Worm (Caenorhabditis elegans) whole organism, late embryonic: ENCODE data around the gene ttb-1.

Experiments used
- C08G9.2 ChIP-seq: sonication (generic microtip); optimal IDR thresholded peaks from 2 replicates; lab custom pipeline; 2016; ENCODE audit warnings: mild to moderate bottlenecking, missing genetic modification characterization, moderate library complexity, missing compliant biosample characterization
- C38D4.7 ChIP-seq: fragments of 200-800 bp; sonication (Bioruptor generic); optimal IDR thresholded peaks from 2 replicates; lab custom pipeline; 2018; ENCODE audit warnings: mild to moderate bottlenecking, missing genetic modification characterization, moderate library complexity, missing compliant biosample characterization
- F13H6.1 ChIP-seq: sonication (generic microtip); optimal IDR thresholded peaks from 2 replicates; lab custom pipeline; 2016; ENCODE audit warnings: missing genetic modification characterization, missing compliant biosample characterization
- T23F11.4 ChIP-seq: fragments of 200-800 bp; sonication (Bioruptor generic); optimal IDR thresholded peaks from 2 replicates; lab custom pipeline; 2018; ENCODE audit warnings: mild to moderate bottlenecking, missing genetic modification characterization, missing compliant biosample characterization
- Y22D7AL.16 ChIP-seq: sonication (generic microtip); optimal IDR thresholded peaks from 2 replicates; lab custom pipeline; 2016; ENCODE audit warnings: missing genetic modification characterization, missing compliant biosample characterization
- ceh-18 ChIP-seq: sonication (generic microtip); optimal IDR thresholded peaks from 2 replicates; lab custom pipeline; 2016; ENCODE audit warnings: missing genetic modification characterization, missing compliant biosample characterization
- ceh-19 ChIP-seq: fragments of 200-800 bp; sonication (Bioruptor generic); optimal IDR thresholded peaks from 2 replicates; lab custom pipeline; 2018; ENCODE audit warnings: mild to moderate bottlenecking, missing genetic modification characterization, missing compliant biosample characterization
- ceh-31 ChIP-seq: sonication (generic microtip); optimal IDR thresholded peaks from 2 replicates; lab custom pipeline; 2016; ENCODE audit warnings: missing genetic modification characterization, missing compliant biosample characterization
- ceh-48 ChIP-seq: sonication (generic microtip); optimal IDR thresholded peaks from 2 replicates; lab custom pipeline; 2016; ENCODE audit warnings: missing genetic modification characterization, inconsistent platforms, missing compliant biosample characterization
- ceh-6 ChIP-seq: fragments of 200-800 bp; sonication (Bioruptor generic); optimal IDR thresholded peaks from 2 replicates; lab custom pipeline; 2018; ENCODE audit warnings: mild to moderate bottlenecking, missing genetic modification characterization, missing compliant biosample characterization
- ceh-9 ChIP-seq: sonication (generic microtip); optimal IDR thresholded peaks from 2 replicates; lab custom pipeline; 2016; ENCODE audit warnings: mild to moderate bottlenecking, missing genetic modification characterization, inconsistent platforms, missing compliant biosample characterization
- che-1 ChIP-seq: sonication (generic microtip); optimal IDR thresholded peaks from 2 replicates; lab custom pipeline; 2016; ENCODE audit warnings: mild to moderate bottlenecking, missing genetic modification characterization, missing compliant biosample characterization
- dmd-4 ChIP-seq: sonication (generic microtip); optimal IDR thresholded peaks from 2 replicates; lab custom pipeline; 2016; ENCODE audit warnings: borderline replicate concordance, missing genetic modification characterization, missing compliant biosample characterization
- elt-4 ChIP-seq: sonication (generic microtip); optimal IDR thresholded peaks from 2 replicates; lab custom pipeline; 2016; ENCODE audit warnings: missing genetic modification characterization, missing compliant biosample characterization
- fax-1 ChIP-seq: sonication (generic microtip); optimal IDR thresholded peaks from 2 replicates; lab custom pipeline; 2016; ENCODE audit warnings: missing genotype, missing genetic modification characterization, missing compliant biosample characterization
- fkh-6 ChIP-seq: sonication (generic microtip); optimal IDR thresholded peaks from 2 replicates; lab custom pipeline; 2016; ENCODE audit warnings: missing genetic modification characterization, missing compliant biosample characterization
- gmeb-2 ChIP-seq: sonication (generic microtip); optimal IDR thresholded peaks from 2 replicates; lab custom pipeline; 2016; ENCODE audit warnings: missing genetic modification characterization, inconsistent platforms, missing compliant biosample characterization
- hlh-15 ChIP-seq: sonication (generic microtip); optimal IDR thresholded peaks from 2 replicates; lab custom pipeline; 2016; ENCODE audit warnings: missing genetic modification characterization, missing compliant biosample characterization
- hlh-30 ChIP-seq: sonication (generic microtip); optimal IDR thresholded peaks from 2 replicates; lab custom pipeline; 2017; ENCODE audit warnings: antibody characterized with exemption, missing genetic modification characterization, missing compliant biosample characterization; ENCODE audit not compliant: insufficient read depth
- hlh-6 ChIP-seq: sonication (generic microtip); optimal IDR thresholded peaks from 2 replicates; lab custom pipeline; 2016; ENCODE audit warnings: missing genotype, missing genetic modification characterization, missing compliant biosample characterization
- hlh-8 ChIP-seq: sonication (generic microtip); optimal IDR thresholded peaks from 2 replicates; lab custom pipeline; 2016; ENCODE audit warnings: missing genotype, missing genetic modification characterization, missing compliant biosample characterization
- lim-6 ChIP-seq: sonication (generic microtip); optimal IDR thresholded peaks from 2 replicates; lab custom pipeline; 2016; ENCODE audit warnings: missing genetic modification characterization, missing compliant biosample characterization
- lin-11 ChIP-seq: fragments of 200-800 bp; sonication (Bioruptor generic); optimal IDR thresholded peaks from 2 replicates; lab custom pipeline; 2018; ENCODE audit warnings: mild to moderate bottlenecking, missing genetic modification characterization, missing compliant biosample characterization
- madf-2 ChIP-seq: sonication (generic microtip); optimal IDR thresholded peaks from 2 replicates; lab custom pipeline; 2017; ENCODE audit warnings: missing genetic modification characterization, missing compliant biosample characterization
- mec-3 ChIP-seq: sonication (generic microtip); optimal IDR thresholded peaks from 2 replicates; lab custom pipeline; 2016; ENCODE audit warnings: borderline replicate concordance, missing genetic modification characterization, missing compliant biosample characterization
- nfya-1 ChIP-seq: sonication (generic microtip); optimal IDR thresholded peaks from 2 replicates; lab custom pipeline; 2017; ENCODE audit warnings: missing genetic modification characterization, mild to moderate bottlenecking, missing compliant biosample characterization, antibody characterized with exemption, moderate library complexity
- nhr-11 ChIP-seq: fragments of 150-350 bp; optimal IDR thresholded peaks from 2 replicates; lab custom pipeline; 2014; ENCODE audit warnings: missing biosample characterization, missing genetic modification characterization
- npax-4 ChIP-seq: sonication (generic microtip); optimal IDR thresholded peaks from 2 replicates; lab custom pipeline; 2016; ENCODE audit warnings: missing genetic modification characterization, missing compliant biosample characterization
- pax-1 ChIP-seq: fragments of 150-350 bp; optimal IDR thresholded peaks from 2 replicates; lab custom pipeline; 2014; ENCODE audit warnings: missing biosample characterization, missing genetic modification characterization
- pha-2 ChIP-seq: sonication (generic microtip); optimal IDR thresholded peaks from 2 replicates; lab custom pipeline; 2017; ENCODE audit warnings: mild to moderate bottlenecking, missing genetic modification characterization, missing compliant biosample characterization
- pha-4 ChIP-seq: fragments of 150-350 bp; optimal IDR thresholded peaks from 2 replicates; lab custom pipeline; 2018; ENCODE audit warnings: missing biosample characterization, missing genetic modification reagents, missing genetic modification characterization
- pros-1 ChIP-seq: fragments of 150-350 bp; optimal IDR thresholded peaks from 2 replicates; lab custom pipeline; 2014; ENCODE audit warnings: missing biosample characterization, missing genetic modification reagents, missing genetic modification characterization
- rnt-1 ChIP-seq: sonication (generic microtip); optimal IDR thresholded peaks from 2 replicates; lab custom pipeline; 2016; ENCODE audit warnings: missing genetic modification characterization, missing compliant biosample characterization
- sdc-2 ChIP-seq: sonication (generic microtip); optimal IDR thresholded peaks from 2 replicates; lab custom pipeline; 2016; ENCODE audit warnings: missing genotype, missing genetic modification characterization, missing compliant biosample characterization
- tbx-2 ChIP-seq: sonication (generic microtip); optimal IDR thresholded peaks from 2 replicates; lab custom pipeline; 2016; ENCODE audit warnings: missing genetic modification characterization, missing compliant biosample characterization
- ttx-3 ChIP-seq: sonication (generic microtip); optimal IDR thresholded peaks from 2 replicates; lab custom pipeline; 2016; ENCODE audit warnings: missing genetic modification reagents, missing genetic modification characterization, missing compliant biosample characterization
- unc-3 ChIP-seq, 2 experiments: fragments of 200-800 bp in 1 of 2; sonication (Bioruptor generic) in 1 of 2; sonication (generic microtip) in 1 of 2; conservative IDR thresholded peaks in 1 of 2; optimal IDR thresholded peaks in 1 of 2; 2 replicates each; pipeline versions ENCODE4 v1.3.6 to Lab custom; 2016 to 2022; ENCODE audit warnings: missing compliant biosample characterization in 2 of 2, missing genetic modification characterization in 2 of 2, missing genetic modification reagents in 1 of 2
- unc-42 ChIP-seq: sonication (generic microtip); optimal IDR thresholded peaks from 2 replicates; lab custom pipeline; 2016; ENCODE audit warnings: missing genotype, missing genetic modification characterization, missing compliant biosample characterization
- unc-55 ChIP-seq: sonication (generic microtip); optimal IDR thresholded peaks from 2 replicates; lab custom pipeline; 2017; ENCODE audit warnings: missing biosample characterization, missing genetic modification reagents, missing genetic modification characterization
- unc-86 ChIP-seq: sonication (generic microtip); optimal IDR thresholded peaks from 2 replicates; lab custom pipeline; 2016; ENCODE audit warnings: missing genetic modification characterization, missing compliant biosample characterization
- ztf-16 ChIP-seq: sonication (generic microtip); optimal IDR thresholded peaks from 2 replicates; lab custom pipeline; 2017; ENCODE audit warnings: missing genetic modification characterization, missing compliant biosample characterization

Gene ttb-1

DNA sequence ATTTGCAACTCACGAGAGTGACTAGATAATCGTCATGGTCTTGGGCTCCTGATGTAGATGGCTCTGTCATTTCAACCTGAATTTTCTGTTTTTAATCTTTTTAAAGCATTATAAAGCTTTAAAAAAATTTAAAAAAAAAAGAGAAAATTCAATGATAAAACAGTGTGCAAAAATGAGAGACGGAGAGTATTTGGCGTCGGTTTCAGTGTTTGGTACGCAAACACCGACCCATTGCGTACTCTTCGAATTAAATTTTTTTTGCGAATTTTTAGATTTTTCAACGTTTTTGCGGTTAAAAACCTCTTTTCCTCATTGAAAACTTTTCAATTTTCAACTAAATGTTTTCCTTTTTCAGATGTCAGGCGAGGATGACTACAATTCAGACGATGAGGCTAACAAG is 28.7 kb upstream of the ttb-1 start, which contains the start of the genes W03F9.2 and sftb-2:
Gene W03F9.2 (minus strand): TSS at position 153 of the 400 bp plus-strand sequence.
Gene sftb-2 (plus strand): TSS at position 356 of the 400 bp plus-strand sequence.
- TF ChIP-seq tbx-2 (tag; lab: Kevin White, UChicago) (peak; percentile 12), unc-42 (tag; lab: Kevin White, UChicago) (peak; percentile 82), gmeb-2 (no peak), fkh-6 (tag; lab: Kevin White, UChicago) (no peak), pax-1 (tag; lab: Kevin White, UChicago) (no peak), nfya-1 (tag; lab: Kevin White, UChicago) (peak; percentile 17)

DNA sequence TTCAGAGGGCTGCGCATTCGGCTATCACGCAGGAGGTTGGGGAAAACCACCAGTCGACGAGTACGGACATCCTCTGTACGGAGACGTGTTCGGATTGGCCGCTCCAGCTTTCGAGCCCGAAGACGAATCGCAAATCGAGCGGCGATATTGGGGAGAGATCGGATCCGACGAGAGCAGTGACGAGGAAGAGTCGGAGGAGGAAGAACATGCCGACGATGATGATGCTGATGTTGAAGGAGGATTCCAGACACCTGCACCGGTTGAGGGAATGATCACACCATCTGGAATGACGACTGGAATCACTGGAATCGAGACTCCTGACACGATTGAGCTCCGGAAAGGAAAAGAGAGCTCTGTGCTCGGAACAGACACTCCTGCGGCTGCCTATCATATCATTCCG is 26.4 kb upstream of the ttb-1 start:
- no peak for TF ChIP-seq unc-55 (GFP tag; lab: Kevin White, UChicago)
- no peak for TF ChIP-seq mec-3 (tag; lab: Kevin White, UChicago)
- TF ChIP-seq Y22D7AL.16: no peak
- no peak for TF ChIP-seq npax-4
- no peak for TF ChIP-seq hlh-15 (tag; lab: Kevin White, UChicago)
- TF ChIP-seq madf-2: no peak
- no peak for TF ChIP-seq ceh-48 (tag; lab: Kevin White, UChicago)
- TF ChIP-seq lim-6: no peak
- TF ChIP-seq ceh-9: no peak
- TF ChIP-seq pha-2 (tag; lab: Kevin White, UChicago): no peak
- no peak for TF ChIP-seq unc-3 (GFP tag; conservative IDR thresholded peaks at IDR 0.05; lab: Robert Waterston, UW)
- no peak for TF ChIP-seq unc-3 (tag; optimal IDR thresholded peaks at IDR 0.05; lab: Kevin White, UChicago)
- no peak for TF ChIP-seq ceh-19 (GFP tag; lab: Kevin White, UChicago)
- TF ChIP-seq lin-11 (tag; lab: Kevin White, UChicago): no peak
- no peak for TF ChIP-seq C08G9.2
- no peak for TF ChIP-seq hlh-8
- TF ChIP-seq rnt-1: no peak
- no peak for TF ChIP-seq F13H6.1 (tag; lab: Kevin White, UChicago)
- TF ChIP-seq ceh-6: no peak

DNA sequence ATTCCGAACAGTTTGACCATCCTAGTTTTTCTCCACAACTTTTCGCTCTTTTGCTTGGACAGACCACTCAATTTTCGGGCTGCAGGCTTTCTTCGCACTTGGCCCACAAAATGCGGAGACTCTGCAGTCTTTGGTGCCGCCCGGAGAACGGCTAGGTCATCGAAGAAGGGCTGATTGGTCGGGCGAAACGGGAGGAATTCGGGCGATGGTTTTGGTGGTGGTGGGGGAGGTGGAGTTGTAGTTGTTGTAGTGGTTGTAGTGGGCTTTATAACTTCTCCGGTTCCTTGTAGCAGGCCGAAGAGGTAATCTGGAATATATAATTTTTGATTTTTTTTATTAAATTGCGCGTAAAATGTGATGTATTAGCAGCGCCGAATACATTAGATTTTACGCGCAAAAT is 19.0 kb upstream of the ttb-1 start:
- TF ChIP-seq unc-3 (GFP tag; conservative IDR thresholded peaks at IDR 0.05; lab: Robert Waterston, UW) (no peak), unc-3 (tag; optimal IDR thresholded peaks at IDR 0.05; lab: Kevin White, UChicago) (no peak), F13H6.1 (tag; lab: Kevin White, UChicago) (no peak), ceh-48 (tag; lab: Kevin White, UChicago) (no peak), madf-2 (no peak), hlh-30 (tag; lab: Kevin White, UChicago) (no peak), ceh-18 (tag; lab: Kevin White, UChicago) (no peak), nhr-11 (no peak), T23F11.4 (no peak), pha-4 (tag; lab: Kevin White, UChicago) (no peak), pros-1 (tag; lab: Kevin White, UChicago) (no peak), lin-11 (tag; lab: Kevin White, UChicago) (no peak), che-1 (tag; lab: Kevin White, UChicago) (no peak), pax-1 (tag; lab: Kevin White, UChicago) (no peak), sdc-2 (no peak), elt-4 (no peak), C38D4.7 (GFP tag; lab: Kevin White, UChicago) (no peak)
- TF ChIP-seq, all 69 proteins: peak for 0

DNA sequence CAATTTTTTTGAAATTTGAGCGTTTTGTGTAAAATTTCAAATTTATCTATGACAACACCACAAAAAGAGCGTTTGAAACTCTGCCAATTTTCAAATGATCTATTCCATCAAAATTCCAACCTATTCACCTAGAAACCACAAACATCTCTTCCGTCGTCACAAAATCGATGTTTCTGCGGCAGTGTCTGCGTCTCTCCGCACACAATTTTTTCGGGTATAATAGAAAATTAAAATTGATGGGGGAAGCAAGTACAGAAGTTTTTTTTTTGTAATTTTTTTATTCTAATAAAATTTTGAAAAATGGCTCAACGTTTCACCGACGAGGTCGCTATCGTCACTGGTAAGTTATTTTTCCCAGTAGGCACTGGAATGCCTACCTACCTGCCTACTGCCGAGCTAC is 18.0 kb upstream of the ttb-1 start, which contains the start of gene W03F9.9:
Gene W03F9.9 (plus strand): TSS at position 301 of the 400 bp plus-strand sequence.
- no peak for TF ChIP-seq lin-11 (tag; lab: Kevin White, UChicago)
- TF ChIP-seq elt-4: no peak
- TF ChIP-seq pax-1 (tag; lab: Kevin White, UChicago): no peak
- TF ChIP-seq Y22D7AL.16: no peak
- TF ChIP-seq ceh-31 (tag; lab: Kevin White, UChicago): no peak
- no peak for TF ChIP-seq dmd-4 (tag; lab: Kevin White, UChicago)
- TF ChIP-seq mec-3 (tag; lab: Kevin White, UChicago): no peak
- TF ChIP-seq ttx-3 (tag; lab: Kevin White, UChicago): no peak
- TF ChIP-seq C08G9.2: no peak
- TF ChIP-seq hlh-6: no peak
- TF ChIP-seq unc-86: no peak
- no peak for TF ChIP-seq hlh-30 (tag; lab: Kevin White, UChicago)
- TF ChIP-seq ztf-16: no peak
- TF ChIP-seq fax-1 (tag; lab: Kevin White, UChicago): no peak
